Worm (Caenorhabditis elegans) whole organism, L1 larva: Measurements from ENCODE around the gene C06E4.8.
A peak's percentile ranks its signal among the peaks of the same experiment; 100 is the strongest.

Experiments used
- blmp-1 ChIP-seq: fragments of 150-350 bp; optimal IDR thresholded peaks from 2 replicates; lab custom pipeline; 2014; ENCODE audit warnings: missing biosample characterization, missing genetic modification characterization
- ceh-88 ChIP-seq: fragments of 200-800 bp; sonication (Bioruptor generic); IDR thresholded peaks from 2 replicates; pipeline ENCODE4 v1.3.6; 2022; ENCODE audit warnings: missing genetic modification characterization, missing compliant biosample characterization
- ceh-90 ChIP-seq: sonication (generic microtip); optimal IDR thresholded peaks from 2 replicates; lab custom pipeline; 2016; ENCODE audit warnings: missing genetic modification characterization, missing compliant biosample characterization
- egl-27 ChIP-seq, 2 experiments: fragments of 150-350 bp in 1 of 2; sonication (generic microtip); optimal IDR thresholded peaks; 3 replicates each; lab custom pipeline; 2017 to 2018; ENCODE audit warnings: missing biosample characterization in 2 of 2, missing genetic modification characterization in 2 of 2, missing genetic modification reagents in 2 of 2
- elt-2 ChIP-seq: sonication (generic microtip); optimal IDR thresholded peaks from 2 replicates; lab custom pipeline; 2016; ENCODE audit warnings: missing genetic modification characterization, mild to moderate bottlenecking, inconsistent platforms, missing compliant biosample characterization, missing genetic modification reagents
- fkh-10 ChIP-seq: sonication (generic microtip); optimal IDR thresholded peaks from 2 replicates; lab custom pipeline; 2017; ENCODE audit warnings: missing biosample characterization, missing genetic modification reagents, missing genetic modification characterization
- fkh-8 ChIP-seq: sonication (generic microtip); optimal IDR thresholded peaks from 2 replicates; lab custom pipeline; 2016; ENCODE audit warnings: mild to moderate bottlenecking, missing genetic modification characterization, missing compliant biosample characterization
- fos-1 ChIP-seq: fragments of 150-350 bp; optimal IDR thresholded peaks from 2 replicates; lab custom pipeline; 2014; ENCODE audit warnings: missing biosample characterization, missing genetic modification characterization
- grh-1 ChIP-seq: fragments of 200-800 bp; sonication (Bioruptor generic); IDR thresholded peaks from 2 replicates; pipeline ENCODE4 v1.3.6; 2022; ENCODE audit warnings: missing genetic modification reagents, missing genetic modification characterization, missing compliant biosample characterization
- hlh-17 ChIP-seq: fragments of 200-800 bp; sonication (Bioruptor generic); optimal IDR thresholded peaks from 2 replicates; lab custom pipeline; 2018; ENCODE audit warnings: missing genetic modification characterization, mild to moderate bottlenecking, missing compliant biosample characterization, moderate library complexity, borderline replicate concordance
- hpl-2 ChIP-seq: fragments of 150-350 bp; optimal IDR thresholded peaks from 2 replicates; lab custom pipeline; 2014; ENCODE audit warnings: missing biosample characterization, missing genetic modification reagents, missing genetic modification characterization
- jun-1 ChIP-seq: fragments of 150-350 bp; optimal IDR thresholded peaks from 2 replicates; lab custom pipeline; 2014; ENCODE audit warnings: missing biosample characterization, missing genetic modification reagents, missing genetic modification characterization
- lin-14 ChIP-seq: fragments of 200-800 bp; sonication (Bioruptor generic); optimal IDR thresholded peaks from 2 replicates; lab custom pipeline; 2018; ENCODE audit warnings: mild to moderate bottlenecking, missing genetic modification characterization, moderate library complexity, missing compliant biosample characterization
- lin-15B ChIP-seq: fragments of 150-350 bp; sonication (generic microtip); optimal IDR thresholded peaks from 3 replicates; lab custom pipeline; 2014; ENCODE audit warnings: missing biosample characterization, missing genetic modification characterization
- lin-35 ChIP-seq, 2 experiments: fragments of 150-350 bp; optimal IDR thresholded peaks; 2 replicates each; lab custom pipeline; 2014; ENCODE audit warnings: missing biosample characterization in 2 of 2, missing genetic modification characterization in 2 of 2, missing genetic modification reagents in 2 of 2
- lin-39 ChIP-seq: fragments of 150-350 bp; optimal IDR thresholded peaks from 2 replicates; lab custom pipeline; 2014; ENCODE audit warnings: missing biosample characterization, missing genetic modification reagents, missing genetic modification characterization
- lir-3 ChIP-seq: sonication (generic microtip); optimal IDR thresholded peaks from 2 replicates; lab custom pipeline; 2016; ENCODE audit warnings: mild to moderate bottlenecking, missing genetic modification characterization, moderate library complexity, missing compliant biosample characterization; ENCODE audit not compliant: poor library complexity
- lsy-2 ChIP-seq, 2 experiments: fragments of 150-350 bp; optimal IDR thresholded peaks; 2 replicates each; lab custom pipeline; 2014; ENCODE audit warnings: missing biosample characterization in 2 of 2, missing genetic modification characterization in 2 of 2
- mdl-1 ChIP-seq, 2 experiments: fragments of 150-350 bp; optimal IDR thresholded peaks; 2 replicates each; lab custom pipeline; 2014 to 2017; ENCODE audit warnings: missing biosample characterization in 2 of 2, missing genetic modification characterization in 2 of 2, inconsistent platforms in 1 of 2
- nhr-19 ChIP-seq: fragments of 200-800 bp; sonication (Bioruptor generic); conservative IDR thresholded peaks from 2 replicates; pipeline ENCODE4 v1.3.6; 2022; ENCODE audit warnings: missing genetic modification characterization, missing compliant biosample characterization
- nhr-20 ChIP-seq: sonication (generic microtip); optimal IDR thresholded peaks from 2 replicates; lab custom pipeline; 2016; ENCODE audit warnings: mild to moderate bottlenecking, missing genetic modification characterization, missing compliant biosample characterization
- nhr-237 ChIP-seq: fragments of 150-350 bp; optimal IDR thresholded peaks from 2 replicates; lab custom pipeline; 2014; ENCODE audit warnings: missing biosample characterization, missing genetic modification characterization
- nhr-28 ChIP-seq: fragments of 150-350 bp; optimal IDR thresholded peaks from 2 replicates; lab custom pipeline; 2014; ENCODE audit warnings: missing biosample characterization, missing genetic modification characterization
- nhr-47 ChIP-seq: sonication (generic microtip); optimal IDR thresholded peaks from 2 replicates; lab custom pipeline; 2016; ENCODE audit warnings: mild to moderate bottlenecking, missing genetic modification characterization, moderate library complexity, missing compliant biosample characterization
- nhr-71 ChIP-seq: sonication (generic microtip); optimal IDR thresholded peaks from 2 replicates; lab custom pipeline; 2016; ENCODE audit warnings: mild to moderate bottlenecking, missing genetic modification characterization, moderate library complexity, missing compliant biosample characterization
- nhr-76 ChIP-seq: sonication (generic microtip); optimal IDR thresholded peaks from 2 replicates; lab custom pipeline; 2017; ENCODE audit warnings: missing biosample characterization, missing genetic modification characterization
- nhr-77 ChIP-seq: fragments of 150-350 bp; optimal IDR thresholded peaks from 2 replicates; lab custom pipeline; 2014; ENCODE audit warnings: missing biosample characterization, missing genetic modification characterization
- nhr-84 ChIP-seq: sonication (generic microtip); optimal IDR thresholded peaks from 2 replicates; lab custom pipeline; 2017; ENCODE audit warnings: missing biosample characterization, missing genetic modification characterization
- nhr-90 ChIP-seq: sonication (generic microtip); optimal IDR thresholded peaks from 2 replicates; lab custom pipeline; 2016; ENCODE audit warnings: mild to moderate bottlenecking, missing genetic modification characterization, missing compliant biosample characterization; ENCODE audit not compliant: poor library complexity
- pag-3 ChIP-seq: sonication (generic microtip); optimal IDR thresholded peaks from 2 replicates; lab custom pipeline; 2017; ENCODE audit warnings: missing genetic modification characterization, mild to moderate bottlenecking, missing compliant biosample characterization, antibody characterized with exemption, borderline replicate concordance; ENCODE audit not compliant: insufficient read depth
- sox-4 ChIP-seq: sonication (generic microtip); optimal IDR thresholded peaks from 2 replicates; lab custom pipeline; 2016; ENCODE audit warnings: missing genetic modification characterization, missing compliant biosample characterization
- sptf-1 ChIP-seq: fragments of 150-350 bp; optimal IDR thresholded peaks from 2 replicates; lab custom pipeline; 2014; ENCODE audit warnings: missing biosample characterization, missing genetic modification characterization
- sup-37 ChIP-seq: fragments of 200-800 bp; sonication (Bioruptor generic); optimal IDR thresholded peaks from 2 replicates; lab custom pipeline; 2018; ENCODE audit warnings: mild to moderate bottlenecking, missing genetic modification characterization, missing compliant biosample characterization
- tbx-2 ChIP-seq: sonication (generic microtip); optimal IDR thresholded peaks from 2 replicates; lab custom pipeline; 2016; ENCODE audit warnings: missing genetic modification characterization, missing compliant biosample characterization
- tlp-1 ChIP-seq: fragments of 150-350 bp; optimal IDR thresholded peaks from 2 replicates; lab custom pipeline; 2014; ENCODE audit warnings: missing biosample characterization, missing genetic modification characterization
- unc-130 ChIP-seq: fragments of 150-350 bp; optimal IDR thresholded peaks from 2 replicates; lab custom pipeline; 2017; ENCODE audit warnings: missing biosample characterization, missing genetic modification characterization, inconsistent platforms
- unc-30 ChIP-seq: sonication (generic microtip); optimal IDR thresholded peaks from 2 replicates; lab custom pipeline; 2017; ENCODE audit warnings: missing biosample characterization, missing genetic modification characterization
- unc-86 ChIP-seq: sonication (generic microtip); optimal IDR thresholded peaks from 2 replicates; lab custom pipeline; 2016; ENCODE audit warnings: missing genetic modification characterization, missing compliant biosample characterization
- xbp-1 ChIP-seq: sonication (generic microtip); optimal IDR thresholded peaks from 2 replicates; lab custom pipeline; 2016; ENCODE audit warnings: missing genetic modification characterization, missing compliant biosample characterization
- zag-1 ChIP-seq: fragments of 150-350 bp; optimal IDR thresholded peaks from 2 replicates; lab custom pipeline; 2014; ENCODE audit warnings: missing biosample characterization, missing genetic modification characterization
- ztf-11 ChIP-seq, 2 experiments: sonication (generic microtip); optimal IDR thresholded peaks; 2 replicates each; lab custom pipeline; 2016 to 2017; ENCODE audit warnings: missing genetic modification characterization in 2 of 2, missing biosample characterization in 1 of 2, missing compliant biosample characterization in 1 of 2

The C06E4.8 gene

ce11 chrIV:7242220-7242789 is 43.4 kb downstream of the C06E4.8 start, which contains the start of gene gstk-2 (continued):
- TF ChIP-seq unc-130, result peak; percentile 56
- TF ChIP-seq nhr-71 (tag; lab: Kevin White, UChicago), result peak; percentile 74
- TF ChIP-seq zag-1 (tag; lab: Kevin White, UChicago), result no peak
- TF ChIP-seq lin-35 (GFP tag; optimal IDR thresholded peaks at IDR 0.05; lab: Kevin White, UChicago), result peak in 1 of 2 experiments; percentile 10
- TF ChIP-seq ceh-90, result no peak
- TF ChIP-seq tlp-1 (tag; lab: Kevin White, UChicago), result no peak
- TF ChIP-seq mdl-1 (tag; optimal IDR thresholded peaks at IDR 0.05; lab: Kevin White, UChicago), result peak in 1 of 2 experiments; percentile 79
- TF ChIP-seq elt-2 (tag; lab: Kevin White, UChicago), result peak; percentile 15
- no peak; the same call in 1 of the 2 replicates for TF ChIP-seq nhr-19 (GFP tag; lab: Robert Waterston, UW)
- TF ChIP-seq nhr-90 (tag; lab: Kevin White, UChicago), result no peak
- peak in 1 of 2 experiments; percentile 37 for TF ChIP-seq lsy-2 (tag; optimal IDR thresholded peaks at IDR 0.05; lab: Kevin White, UChicago)

ce11 chrIV:7240564-7240963 is 45.1 kb downstream of the C06E4.8 start:
- no peak for TF ChIP-seq lin-35 (GFP tag; optimal IDR thresholded peaks at IDR 0.05; lab: Kevin White, UChicago)

- TF ChIP-seq elt-2 (tag; lab: Kevin White, UChicago) (peak; percentile 4), fos-1 (tag; lab: Kevin White, UChicago) (no peak)
Measured at ce11 chrIV:7237668-7238214, 47.9 kb downstream of the C06E4.8 start, which contains the start of gene elo-3. Gene elo-3, plus strand, starts transcription at chrIV:7237718.

ce11 chrIV:7236248-7236772 is 49.4 kb downstream of the C06E4.8 start:
- peak; percentile 66 for TF ChIP-seq blmp-1 (tag; lab: Kevin White, UChicago)
- TF ChIP-seq fkh-10 (GFP tag; lab: Kevin White, UChicago), result no peak
- TF ChIP-seq lsy-2 (tag; optimal IDR thresholded peaks at IDR 0.05; lab: Kevin White, UChicago), result peak in 1 of 2 experiments; percentile 23

ce11 chrIV:7235382-7235917 is 50.2 kb downstream of the C06E4.8 start:
- TF ChIP-seq tlp-1 (tag; lab: Kevin White, UChicago) (no peak), nhr-76 (no peak), unc-30 (tag; lab: Kevin White, UChicago) (no peak), fkh-8 (tag; lab: Kevin White, UChicago) (peak; percentile 75), lsy-2 (tag; optimal IDR thresholded peaks at IDR 0.05; lab: Kevin White, UChicago) (peak; percentile 47 to 65), lin-14 (GFP tag; lab: Kevin White, UChicago) (peak; percentile 90), pag-3 (no peak), unc-86 (tag; lab: Kevin White, UChicago) (peak; percentile 7), grh-1 (GFP tag; lab: Robert Waterston, UW) (no peak), egl-27 (tag; optimal IDR thresholded peaks at IDR 0.05; lab: Kevin White, UChicago) (peak in 1 of 2 experiments; percentile 15), lin-39 (tag; lab: Kevin White, UChicago) (no peak), nhr-20 (tag; lab: Kevin White, UChicago) (peak; percentile 71), nhr-28 (no peak), sptf-1 (tag; lab: Kevin White, UChicago) (no peak), jun-1 (tag; lab: Kevin White, UChicago) (peak; percentile 36), lir-3 (tag; lab: Kevin White, UChicago) (no peak), hlh-17 (GFP tag; lab: Kevin White, UChicago) (no peak), tbx-2 (tag; lab: Kevin White, UChicago) (peak; percentile 59), xbp-1 (peak; percentile 17), ceh-88 (GFP tag; lab: Robert Waterston, UW) (no peak), nhr-237 (tag; lab: Kevin White, UChicago) (no peak), nhr-84 (tag; lab: Kevin White, UChicago) (no peak), ztf-11 (tag; optimal IDR thresholded peaks at IDR 0.05; lab: Kevin White, UChicago) (no peak), hpl-2 (GFP tag; lab: Kevin White, UChicago) (no peak), nhr-77 (tag; lab: Kevin White, UChicago) (peak; percentile 55), lin-15B (tag; lab: Kevin White, UChicago) (no peak), sup-37 (no peak), sox-4 (tag; lab: Kevin White, UChicago) (no peak), nhr-47 (tag; lab: Kevin White, UChicago) (peak; percentile 57)
